Worm (Caenorhabditis elegans) whole organism, midembryonic: ENCODE data around the gene F33C8.2.
A peak's percentile ranks its signal among the peaks of the same experiment; 100 is the strongest.

Experiments used
- T22C8.4 ChIP-seq: fragments of 200-800 bp; sonication (Bioruptor generic); IDR thresholded peaks from 2 replicates; pipeline ENCODE4 v1.3.6; 2022; ENCODE audit warnings: missing genetic modification characterization, missing compliant biosample characterization
- flt-1 ChIP-seq: fragments of 200-800 bp; sonication (Bioruptor generic); IDR thresholded peaks from 2 replicates; pipeline ENCODE4 v1.3.6; 2022; ENCODE audit warnings: missing genetic modification characterization, missing compliant biosample characterization

DNA sequence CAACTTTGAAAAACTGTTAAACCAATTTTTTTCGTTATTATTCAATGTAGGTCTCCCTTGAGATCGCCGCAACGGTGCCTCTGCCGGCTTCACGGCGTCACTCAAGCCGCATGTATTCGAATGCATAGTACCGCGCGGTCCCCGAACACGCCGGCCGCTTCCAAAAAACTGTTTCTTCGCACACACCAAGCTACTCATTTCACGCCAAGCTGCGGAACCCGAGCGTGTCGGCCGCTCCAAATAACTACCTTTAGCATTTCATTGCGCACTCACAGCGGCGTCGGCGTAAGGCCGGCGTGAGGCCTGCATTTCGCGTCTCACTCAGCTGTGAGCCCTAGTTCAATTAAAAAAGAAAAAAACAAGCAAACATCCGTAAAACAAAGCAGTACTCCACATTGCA, 35.4 kb downstream of the F33C8.2 start:
- TF ChIP-seq T22C8.4 (GFP tag; lab: Robert Waterston, UW) (0 out of 2 replicates have a peak, but pooled peaks have one; percentile 9), flt-1 (no peak)
